Fruit fly (Drosophila melanogaster): ENCODE results near the gene CG34133.

Gene CG34133

DNA sequence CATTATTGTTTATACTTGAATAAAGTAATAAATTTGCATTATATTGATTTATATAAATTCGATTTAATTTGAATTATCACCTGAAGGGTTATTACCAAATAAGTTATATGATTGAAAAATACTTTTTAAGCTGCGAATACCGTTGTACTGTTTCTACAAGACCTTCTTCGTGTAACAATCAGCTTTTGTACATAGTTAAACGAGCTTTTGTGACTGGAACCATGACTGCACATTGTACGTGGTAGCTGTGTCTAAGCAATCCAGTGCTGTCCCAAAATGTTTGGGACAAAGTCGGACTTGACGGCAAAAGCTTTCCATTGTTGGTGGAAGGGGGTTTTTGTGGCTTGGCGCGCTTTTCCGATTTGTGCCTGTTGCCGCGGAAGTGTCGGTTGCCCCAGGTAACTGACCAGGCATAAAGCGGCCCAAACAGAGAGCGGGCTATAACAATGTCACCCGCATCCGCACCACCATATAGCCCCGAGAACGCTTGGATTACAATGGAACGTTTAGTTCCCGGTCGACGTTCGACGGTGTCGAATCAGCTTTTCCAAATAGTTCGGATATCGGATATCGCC lies 38.5 kb downstream of the CG34133 start, which contains the start of gene CG31036 (continued):
- TF ChIP-seq hkb (optimal IDR thresholded peaks at IDR 0.05) (no peak), hkb (GFP tag; IDR thresholded peaks at IDR 0.05) (no peak), sima (GFP tag; optimal IDR thresholded peaks at IDR 0.05) (no peak), unc-4 (GFP tag; IDR thresholded peaks at IDR 0.05; ENCODE audit: partially characterized antibody) (no peak), E2f1 (GFP tag; IDR thresholded peaks at IDR 0.05) (no peak), CoRest (tag; optimal IDR thresholded peaks at IDR 0.05) (no peak), Myb (GFP tag; optimal IDR thresholded peaks at IDR 0.05) (peak; percentile 40), crc (GFP tag; optimal IDR thresholded peaks at IDR 0.05) (no peak), Dfd (GFP tag; optimal IDR thresholded peaks at IDR 0.05) (no peak), Trl (optimal IDR thresholded peaks at IDR 0.05) (no peak), Trl (GFP tag; optimal IDR thresholded peaks at IDR 0.05) (no peak), Dp (GFP tag; optimal IDR thresholded peaks at IDR 0.05) (peak; percentile 35), CG17612 (GFP tag; IDR thresholded peaks at IDR 0.05) (no peak), CG31224 (GFP tag; IDR thresholded peaks at IDR 0.05) (no peak), CG18011 (GFP tag; optimal IDR thresholded peaks at IDR 0.05) (peak; percentile 96), CG13287 (GFP tag; IDR thresholded peaks at IDR 0.05; ENCODE audit: partially characterized antibody) (peak; percentile 35; the same call in 1 of the 2 replicates), Deaf1 (tag; optimal IDR thresholded peaks at IDR 0.05) (no peak), ewg (GFP tag; optimal IDR thresholded peaks at IDR 0.05) (peak; percentile 20), chinmo (GFP tag; IDR thresholded peaks at IDR 0.05; ENCODE audit: partially characterized antibody) (0 out of 4 replicates have a peak, but pooled peaks have one; percentile 53), NFAT (GFP tag; IDR thresholded peaks at IDR 0.05) (no peak), Med (GFP tag) (no peak), luna (GFP tag; optimal IDR thresholded peaks at IDR 0.05) (no peak), salm (tag; optimal IDR thresholded peaks at IDR 0.05) (no peak), scrt (GFP tag; optimal IDR thresholded peaks at IDR 0.05) (peak; percentile 53), Hmr (GFP tag; optimal IDR thresholded peaks at IDR 0.05) (no peak), abd-A (tag; optimal IDR thresholded peaks at IDR 0.05) (no peak), schlank (tag; optimal IDR thresholded peaks at IDR 0.05) (no peak), CG11504 (tag; optimal IDR thresholded peaks at IDR 0.05) (peak; percentile 48), stc (GFP tag; IDR thresholded peaks at IDR 0.05) (no peak), CG15514 (GFP tag; optimal IDR thresholded peaks at IDR 0.05) (no peak), E2f2 (GFP tag; IDR thresholded peaks at IDR 0.05) (peak; percentile 48), CG31441 (GFP tag; IDR thresholded peaks at IDR 0.05) (no peak), pzg (GFP tag; optimal IDR thresholded peaks at IDR 0.05) (peak; percentile 20), eve (GFP tag; optimal IDR thresholded peaks at IDR 0.05) (no peak), Oli (tag; optimal IDR thresholded peaks at IDR 0.05) (no peak)

DNA sequence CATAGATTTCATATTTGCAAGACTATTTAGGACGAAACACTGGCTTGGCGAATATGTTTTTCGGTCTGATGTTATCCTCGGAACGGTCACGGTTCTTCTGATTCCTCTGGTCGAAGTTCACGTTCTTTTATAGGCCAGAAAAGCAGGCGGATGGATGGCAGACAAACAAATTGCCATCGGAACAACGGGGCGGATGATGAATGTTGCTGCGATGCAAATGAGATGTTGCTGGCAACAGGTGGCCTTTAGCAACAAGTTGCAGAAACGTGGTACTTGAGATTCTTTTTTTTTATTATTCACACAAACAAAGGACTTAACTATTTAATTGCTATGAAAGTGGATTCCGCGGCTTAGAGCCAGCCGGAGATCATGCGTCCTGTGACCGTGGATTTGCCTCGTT lies 45.1 kb downstream of the CG34133 start, which contains the start of gene Capa:
Gene Capa, minus strand, starts transcription at position 101 of the 400 bp plus-strand sequence.
- TF ChIP-seq CG11504 (tag; optimal IDR thresholded peaks at IDR 0.05) (peak; percentile 80), CrebB (tag; optimal IDR thresholded peaks at IDR 0.05) (no peak)

DNA sequence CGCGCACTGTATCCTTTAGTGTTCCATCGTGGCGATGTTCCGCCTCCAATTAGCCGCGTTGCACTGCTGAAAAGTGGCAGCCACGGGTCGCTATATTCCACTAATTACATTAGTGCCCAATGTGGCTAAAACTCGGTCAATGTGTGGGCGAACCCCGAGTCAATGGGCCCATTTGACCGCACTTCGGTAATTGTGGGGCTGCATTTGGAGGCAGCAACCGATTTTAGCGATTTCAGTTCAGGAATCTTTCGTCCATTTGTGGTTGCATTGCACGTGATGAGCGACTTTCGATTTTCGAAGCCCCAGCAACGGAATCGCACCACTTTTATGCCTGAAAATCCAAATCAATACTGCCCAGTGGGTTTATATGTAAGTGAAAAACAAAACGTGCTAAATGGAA lies 51.0 kb downstream of the CG34133 start, which contains the start of gene trp:
Gene trp, minus strand, starts transcription at position 101 of the 400 bp plus-strand sequence.
- TF ChIP-seq odd (GFP tag; optimal IDR thresholded peaks at IDR 0.05) (no peak), nerfin-2 (GFP tag; IDR thresholded peaks at IDR 0.05; ENCODE audit: partially characterized antibody) (no peak)
